Fruit fly (Drosophila melanogaster): Measurements from ENCODE around the gene CG6118.

The CG6118 gene

dm6 chr3R:15457386-15458011, 23.0 kb upstream of the CG6118 start:
- TF ChIP-seq EcR (GFP tag; optimal IDR thresholded peaks at IDR 0.05) (no peak), pan (optimal IDR thresholded peaks at IDR 0.05) (no peak), psq (optimal IDR thresholded peaks at IDR 0.05) (no peak), Dll (optimal IDR thresholded peaks at IDR 0.05) (no peak), usp (GFP tag; optimal IDR thresholded peaks at IDR 0.05) (no peak), CG8478 (optimal IDR thresholded peaks at IDR 0.05) (no peak)

dm6 chr3R:15451344-15452107, 17.0 kb upstream of the CG6118 start:
- TF ChIP-seq Dll (optimal IDR thresholded peaks at IDR 0.05) (no peak), CG8478 (optimal IDR thresholded peaks at IDR 0.05) (no peak), pan (optimal IDR thresholded peaks at IDR 0.05) (no peak)

DNA sequence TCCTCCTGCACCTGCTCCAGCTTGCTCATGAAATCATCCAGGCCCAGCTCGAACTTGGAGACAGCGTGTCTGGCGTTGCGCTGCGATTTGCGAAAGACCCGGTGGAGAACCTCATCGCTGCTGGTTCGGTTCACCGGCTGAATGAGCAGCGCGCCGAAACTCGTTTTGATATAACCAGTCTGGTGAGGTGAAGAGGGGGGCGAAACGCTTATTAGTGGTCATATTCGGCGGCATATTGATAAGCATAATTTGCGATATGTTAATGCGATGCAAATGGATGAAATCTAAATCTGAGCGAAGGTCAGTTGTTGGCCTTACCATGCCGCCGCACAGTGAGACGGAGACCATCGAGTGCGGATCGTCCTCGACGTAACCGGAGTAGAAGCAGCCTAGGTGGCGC, 14.1 kb upstream of the CG6118 start:
- TF ChIP-seq Dll (optimal IDR thresholded peaks at IDR 0.05) (peak; percentile 45), CG8478 (optimal IDR thresholded peaks at IDR 0.05) (no peak)

DNA sequence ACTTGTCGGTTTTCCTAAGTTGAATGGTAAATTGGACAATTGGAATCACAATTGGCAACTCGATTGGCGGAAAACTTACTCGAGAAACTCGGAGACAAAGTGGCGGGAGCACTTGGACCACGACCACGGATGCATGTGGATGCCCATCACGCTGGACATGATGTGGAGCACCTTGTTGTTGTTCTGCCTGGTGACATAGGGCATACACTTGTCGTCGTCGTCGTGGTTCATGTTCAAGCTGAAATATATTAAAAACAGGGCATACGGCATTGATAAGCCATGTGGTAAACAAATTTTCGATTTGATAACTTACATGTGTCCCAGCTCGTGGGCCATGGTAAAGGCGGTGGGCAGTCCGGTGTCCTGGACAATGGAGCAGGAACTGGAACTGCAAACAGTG, 13.3 kb upstream of the CG6118 start:
- TF ChIP-seq Dll (optimal IDR thresholded peaks at IDR 0.05) (no peak), EcR (GFP tag; optimal IDR thresholded peaks at IDR 0.05) (no peak), psq (optimal IDR thresholded peaks at IDR 0.05) (no peak), usp (GFP tag; optimal IDR thresholded peaks at IDR 0.05) (no peak), pan (optimal IDR thresholded peaks at IDR 0.05) (no peak), CG8478 (optimal IDR thresholded peaks at IDR 0.05) (no peak)

DNA sequence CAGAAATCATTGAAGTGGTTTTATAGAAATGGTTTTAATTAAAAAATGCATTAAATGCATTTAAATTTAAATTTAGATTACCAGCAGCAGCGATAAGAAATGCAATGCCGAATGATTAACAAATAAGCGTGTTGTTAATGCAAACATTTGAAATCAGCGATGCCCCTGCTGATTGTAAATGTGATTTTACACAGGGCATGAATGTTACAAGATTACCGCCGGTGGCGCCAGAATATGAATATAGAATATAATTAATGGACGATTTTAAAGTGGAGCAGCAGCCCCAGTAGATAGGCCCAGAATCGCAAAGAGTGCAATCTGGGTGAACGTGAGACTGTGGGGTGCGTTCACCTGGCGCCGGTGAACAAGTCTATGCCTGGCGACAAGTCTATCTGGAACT, 11.6 kb upstream of the CG6118 start:
- no peak for TF ChIP-seq CG8478 (optimal IDR thresholded peaks at IDR 0.05)
- TF ChIP-seq psq (optimal IDR thresholded peaks at IDR 0.05): no peak
- no peak for TF ChIP-seq usp (GFP tag; optimal IDR thresholded peaks at IDR 0.05)
- no peak for TF ChIP-seq EcR (GFP tag; optimal IDR thresholded peaks at IDR 0.05)

- no peak for TF ChIP-seq Dll (optimal IDR thresholded peaks at IDR 0.05)
- TF ChIP-seq CG8478 (optimal IDR thresholded peaks at IDR 0.05): no peak
- TF ChIP-seq EcR (GFP tag; optimal IDR thresholded peaks at IDR 0.05): no peak
Observed at dm6 chr3R:15439669-15440068, 5.1 kb upstream of the CG6118 start, which contains the start of gene Act88F. Gene Act88F (plus strand): TSS chr3R:15439969.

DNA sequence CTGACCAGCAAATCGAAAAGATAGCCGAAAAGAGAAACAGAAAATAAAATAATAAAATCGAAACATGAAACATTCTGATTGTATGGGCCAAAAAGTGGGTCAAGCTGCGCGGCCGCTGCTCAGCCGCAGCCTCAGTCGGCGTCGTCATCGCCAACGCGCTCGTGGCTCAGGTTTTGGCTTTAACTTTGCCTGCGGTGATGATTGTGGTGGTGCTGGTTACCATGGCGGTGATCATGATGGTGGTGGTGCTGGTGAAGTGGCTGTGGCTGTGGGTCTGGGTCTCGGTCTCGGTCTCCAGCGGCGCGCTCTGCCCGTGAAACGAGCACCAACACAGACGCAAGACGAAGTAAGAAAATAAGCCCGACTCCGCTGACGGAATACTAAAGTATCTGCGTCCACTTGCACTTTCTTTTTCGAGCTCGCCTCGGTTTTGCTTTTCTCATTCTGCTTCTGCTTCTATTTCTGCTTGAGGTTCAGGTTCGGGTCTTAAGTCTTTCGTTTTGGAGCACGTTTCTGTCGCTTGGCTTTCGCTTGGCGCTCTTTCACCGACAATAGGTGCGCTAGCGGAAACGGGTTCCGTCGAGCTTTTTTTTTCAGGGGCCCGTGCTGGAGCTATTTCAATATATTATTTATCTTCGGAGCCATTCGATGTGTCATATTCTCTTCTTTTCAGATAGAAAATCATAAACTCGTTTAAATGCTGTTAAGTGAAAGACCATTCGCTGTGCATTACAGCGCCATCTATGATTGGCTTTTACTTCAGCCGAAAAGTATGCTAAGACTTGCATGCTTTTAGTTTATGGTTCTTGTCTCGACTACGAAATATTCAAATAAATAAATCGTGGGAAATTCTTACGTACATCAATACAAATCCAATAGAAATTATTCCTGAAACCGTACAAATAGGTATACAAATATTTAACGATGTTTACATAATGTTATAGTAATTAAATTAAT, 3.2 kb upstream of the CG6118 start:
- TF ChIP-seq EcR (GFP tag; optimal IDR thresholded peaks at IDR 0.05): no peak
- no peak for TF ChIP-seq Dll (optimal IDR thresholded peaks at IDR 0.05)
- TF ChIP-seq CG8478 (optimal IDR thresholded peaks at IDR 0.05): no peak
- no peak for TF ChIP-seq usp (GFP tag; optimal IDR thresholded peaks at IDR 0.05)
- no peak for TF ChIP-seq psq (optimal IDR thresholded peaks at IDR 0.05)
- TF ChIP-seq pan (optimal IDR thresholded peaks at IDR 0.05): no peak

- no peak for TF ChIP-seq usp (GFP tag; optimal IDR thresholded peaks at IDR 0.05)
- TF ChIP-seq EcR (GFP tag; optimal IDR thresholded peaks at IDR 0.05): no peak
- no peak for TF ChIP-seq Dll (optimal IDR thresholded peaks at IDR 0.05)
- TF ChIP-seq CG8478 (optimal IDR thresholded peaks at IDR 0.05): no peak
- TF ChIP-seq pan (optimal IDR thresholded peaks at IDR 0.05): no peak
- no peak for TF ChIP-seq psq (optimal IDR thresholded peaks at IDR 0.05)
Observed at dm6 chr3R:15436799-15437198, 2.3 kb upstream of the CG6118 start.

DNA sequence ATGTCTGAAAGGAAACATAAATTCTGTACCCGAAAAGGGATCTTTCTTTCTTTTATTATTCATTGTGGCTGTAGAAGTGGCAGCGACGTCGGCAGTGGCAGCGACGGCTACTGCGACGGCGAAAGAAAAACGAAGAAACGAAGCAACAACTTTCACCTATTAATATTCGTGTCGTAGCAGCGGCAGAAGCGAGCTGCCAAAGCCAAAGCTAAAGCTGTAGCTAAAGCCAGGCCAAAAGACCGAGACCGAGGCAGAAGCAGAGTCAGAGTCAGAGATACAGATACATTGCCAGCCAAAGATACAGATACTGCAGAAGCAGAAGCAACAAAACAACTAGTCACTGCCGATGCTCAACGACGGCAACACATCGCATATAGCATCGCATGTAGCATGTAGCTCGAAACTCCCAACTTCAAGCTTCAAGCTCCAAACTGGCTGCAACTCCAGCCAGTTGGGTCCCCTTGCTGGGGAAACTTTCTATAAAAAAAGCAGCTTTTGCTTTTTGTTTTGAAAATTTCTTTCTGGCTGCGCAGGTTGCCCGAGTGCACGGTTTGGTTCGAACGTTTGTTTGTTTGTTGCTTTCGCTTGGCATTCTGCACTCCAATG, 1.1 kb downstream of the CG6118 start:
- no peak for TF ChIP-seq EcR (GFP tag; optimal IDR thresholded peaks at IDR 0.05)
- TF ChIP-seq Dll (optimal IDR thresholded peaks at IDR 0.05): no peak
- no peak for TF ChIP-seq pan (optimal IDR thresholded peaks at IDR 0.05)
- TF ChIP-seq CG8478 (optimal IDR thresholded peaks at IDR 0.05): no peak
- TF ChIP-seq psq (optimal IDR thresholded peaks at IDR 0.05): no peak
- no peak for TF ChIP-seq usp (GFP tag; optimal IDR thresholded peaks at IDR 0.05)

DNA sequence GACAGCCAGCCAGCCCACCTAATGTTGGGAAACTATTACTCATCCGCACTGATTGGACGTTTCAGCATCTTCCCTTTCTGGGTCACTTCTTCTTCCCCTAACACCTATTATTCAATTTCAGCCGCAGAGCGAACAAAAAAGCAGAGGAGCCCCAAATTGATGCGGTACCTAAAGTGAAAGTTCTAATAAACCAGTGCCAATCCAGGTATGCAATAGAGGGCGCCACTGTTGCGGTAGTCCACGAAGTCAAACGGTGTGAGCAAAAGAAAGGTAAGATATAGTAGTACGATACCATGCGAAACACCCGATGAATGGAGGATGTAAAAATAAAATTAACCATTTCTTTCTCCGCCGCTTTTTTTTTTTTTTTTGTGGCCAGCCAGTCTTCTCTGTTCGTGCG, 3.4 kb downstream of the CG6118 start:
- TF ChIP-seq usp (GFP tag; optimal IDR thresholded peaks at IDR 0.05) (no peak), psq (optimal IDR thresholded peaks at IDR 0.05) (no peak), pan (optimal IDR thresholded peaks at IDR 0.05) (no peak), EcR (GFP tag; optimal IDR thresholded peaks at IDR 0.05) (no peak), Dll (optimal IDR thresholded peaks at IDR 0.05) (no peak), CG8478 (optimal IDR thresholded peaks at IDR 0.05) (no peak)

DNA sequence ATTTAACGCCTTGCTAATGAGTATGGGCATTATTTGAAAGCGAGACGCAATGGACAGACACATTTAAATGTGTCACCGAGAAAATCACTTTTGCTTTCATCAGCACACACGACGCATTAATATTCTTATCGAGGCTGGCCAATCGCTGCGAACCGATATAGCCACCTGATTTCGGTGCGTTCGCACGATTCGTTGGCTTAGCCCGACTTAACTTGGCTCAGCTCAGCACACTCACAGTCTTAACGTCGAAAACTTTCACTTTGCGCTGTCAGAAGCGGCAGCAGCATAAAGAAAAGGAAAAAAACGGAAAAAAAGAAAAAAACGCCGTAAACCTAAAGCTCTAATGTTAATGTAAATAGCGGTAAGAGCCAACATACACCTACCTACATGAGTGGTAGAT, 4.2 kb downstream of the CG6118 start:
- TF ChIP-seq CG8478 (optimal IDR thresholded peaks at IDR 0.05) (no peak), usp (GFP tag; optimal IDR thresholded peaks at IDR 0.05) (no peak), psq (optimal IDR thresholded peaks at IDR 0.05) (no peak), pan (optimal IDR thresholded peaks at IDR 0.05) (no peak), Dll (optimal IDR thresholded peaks at IDR 0.05) (no peak), EcR (GFP tag; optimal IDR thresholded peaks at IDR 0.05) (no peak)

DNA sequence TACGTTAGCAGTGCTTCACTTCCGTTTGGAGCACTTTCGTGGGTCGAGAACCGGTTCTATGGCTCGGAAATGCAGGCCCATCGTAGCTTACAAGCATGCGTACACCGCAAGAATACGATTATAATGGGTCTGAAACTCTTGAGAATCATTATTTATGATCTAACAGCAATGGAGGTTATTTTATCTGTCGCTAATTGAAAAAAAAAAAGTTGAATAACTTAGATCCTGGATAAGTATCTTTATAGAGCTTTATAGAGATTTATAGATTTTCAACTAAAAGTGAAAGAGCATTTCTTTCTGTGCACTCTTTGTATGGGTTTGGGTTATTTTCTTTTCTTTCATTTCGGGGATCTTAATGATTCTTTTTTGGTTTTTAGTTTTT, 6.7 kb downstream of the CG6118 start:
- no peak for TF ChIP-seq Dll (optimal IDR thresholded peaks at IDR 0.05)
- TF ChIP-seq CG8478 (optimal IDR thresholded peaks at IDR 0.05): no peak
- no peak for TF ChIP-seq pan (optimal IDR thresholded peaks at IDR 0.05)
- TF ChIP-seq usp (GFP tag; optimal IDR thresholded peaks at IDR 0.05): no peak
- no peak for TF ChIP-seq EcR (GFP tag; optimal IDR thresholded peaks at IDR 0.05)
- TF ChIP-seq psq (optimal IDR thresholded peaks at IDR 0.05): no peak
